Worm (Caenorhabditis elegans): ENCODE measurements around the gene F07C3.16.

DNA sequence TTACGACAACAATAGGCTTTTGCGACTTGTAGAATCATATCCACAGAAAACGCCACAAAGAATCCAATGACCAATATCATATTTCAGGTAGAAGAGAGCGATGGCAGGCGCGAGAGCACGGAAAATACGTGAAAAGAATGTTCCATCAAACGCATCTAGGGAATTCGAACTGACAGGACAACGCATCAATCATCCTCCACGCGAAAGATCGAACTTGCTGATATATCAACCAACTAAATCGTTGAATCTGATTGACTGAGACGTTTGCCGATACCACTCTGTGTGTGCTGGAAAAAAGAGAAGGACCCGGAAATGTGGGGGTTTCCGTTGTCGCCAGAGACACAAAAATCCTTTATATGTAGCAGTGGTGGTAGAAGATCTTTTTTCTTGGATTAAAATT, 39.2 kb downstream of the F07C3.16 start:
- TF ChIP-seq ceh-16 (tag; optimal IDR thresholded peaks at IDR 0.05) (no peak), zag-1 (tag; optimal IDR thresholded peaks at IDR 0.05) (no peak), skn-1 (tag; optimal IDR thresholded peaks at IDR 0.05) (no peak), peb-1 (tag; optimal IDR thresholded peaks at IDR 0.05) (no peak), fos-1 (tag; optimal IDR thresholded peaks at IDR 0.05) (no peak), nhr-77 (tag; optimal IDR thresholded peaks at IDR 0.05) (no peak), snpc-4 (tag; optimal IDR thresholded peaks at IDR 0.05) (no peak), nhr-11 (tag; optimal IDR thresholded peaks at IDR 0.05) (no peak), egl-27 (tag; optimal IDR thresholded peaks at IDR 0.05) (no peak)

Measured in whole organism, L2 larva.